Fruit fly (Drosophila melanogaster) whole organism, embryonic: ENCODE data around the gene Rabex-5.

Source experiments
- Adf1 ChIP-seq: fragments of 200-800 bp; sonication (Bioruptor generic); IDR thresholded peaks from 2 replicates; pipeline ENCODE4 v1.3.6; 2022; ENCODE audit warnings: missing biosample characterization, missing genetic modification characterization
- B-H1 ChIP-seq: fragments of 200-800 bp; sonication (Bioruptor generic); IDR thresholded peaks from 3 replicates; pipeline ENCODE4 v1.3.6; 2022; ENCODE audit warnings: missing biosample characterization, missing genetic modification characterization
- CG11695 ChIP-seq: fragments of 200-800 bp; sonication (Bioruptor generic); IDR thresholded peaks from 3 replicates; pipeline ENCODE4 v1.3.6; 2022; ENCODE audit warnings: missing biosample characterization, missing genetic modification characterization
- CG12299 ChIP-seq: fragments of 200-800 bp; sonication (Bioruptor generic); optimal IDR thresholded peaks from 2 replicates; lab custom pipeline; 2018; ENCODE audit warnings: missing biosample characterization, mild to moderate bottlenecking, missing genetic modification characterization
- CG12391 ChIP-seq: fragments of 200-800 bp; sonication (Bioruptor generic); optimal IDR thresholded peaks from 3 replicates; lab custom pipeline; 2018; ENCODE audit warnings: missing biosample characterization, mild to moderate bottlenecking, missing genetic modification characterization, moderate library complexity
- CG13287 ChIP-seq: fragments of 200-800 bp; sonication (Bioruptor generic); IDR thresholded peaks from 2 replicates; pipeline ENCODE4 v1.3.6; 2022; ENCODE audit warnings: missing biosample characterization, missing genetic modification characterization; ENCODE audit not compliant: partially characterized antibody
- CG15269 ChIP-seq: fragments of 200-800 bp; sonication (Bioruptor generic); optimal IDR thresholded peaks from 2 replicates; lab custom pipeline; 2018; ENCODE audit warnings: missing biosample characterization, mild to moderate bottlenecking, missing genetic modification characterization, moderate library complexity
- CG16863 ChIP-seq: fragments of 200-800 bp; sonication (Bioruptor generic); optimal IDR thresholded peaks from 3 replicates; lab custom pipeline; 2016; ENCODE audit warnings: missing biosample characterization, missing genetic modification characterization
- CG1832 ChIP-seq: fragments of 200-800 bp; sonication (Bioruptor generic); optimal IDR thresholded peaks from 2 replicates; lab custom pipeline; 2017; ENCODE audit warnings: missing biosample characterization, mild to moderate bottlenecking, missing genetic modification characterization, inconsistent platforms
- CG18476 ChIP-seq: fragments of 200-800 bp; sonication (Bioruptor generic); optimal IDR thresholded peaks from 2 replicates; lab custom pipeline; 2016; ENCODE audit warnings: missing biosample characterization, mild to moderate bottlenecking, missing genetic modification characterization
- CG30020 ChIP-seq: fragments of 200-800 bp; optimal IDR thresholded peaks from 2 replicates; lab custom pipeline; 2019; ENCODE audit warnings: missing biosample characterization, mild to moderate bottlenecking, missing genetic modification characterization, moderate library complexity
- CG32772 ChIP-seq: fragments of 200-800 bp; sonication (Bioruptor generic); IDR thresholded peaks from 2 replicates; pipeline ENCODE4 v1.3.6; 2022; ENCODE audit warnings: missing biosample characterization, missing genetic modification characterization
- CG34422 ChIP-seq: fragments of 200-800 bp; sonication (Bioruptor generic); IDR thresholded peaks from 3 replicates; pipeline ENCODE4 v1.3.6; 2022; ENCODE audit warnings: missing biosample characterization, missing genetic modification characterization
- CG4820 ChIP-seq: fragments of 200-800 bp; sonication (Bioruptor generic); optimal IDR thresholded peaks from 3 replicates; lab custom pipeline; 2016; ENCODE audit warnings: missing biosample characterization, missing genetic modification characterization
- CG6272 ChIP-seq: fragments of 200-800 bp; sonication (Bioruptor generic); IDR thresholded peaks from 2 replicates; pipeline ENCODE4 v1.3.6; 2022; ENCODE audit warnings: missing biosample characterization, missing genetic modification characterization
- CG8478 ChIP-seq: fragments of >200 bp; optimal IDR thresholded peaks from 2 replicates; lab custom pipeline; 2018
- CG8924 ChIP-seq: fragments of 200-800 bp; optimal IDR thresholded peaks from 3 replicates; lab custom pipeline; 2019; ENCODE audit warnings: missing biosample characterization, mild to moderate bottlenecking, missing genetic modification characterization, moderate library complexity
- D19A ChIP-seq: fragments of 200-800 bp; optimal IDR thresholded peaks from 3 replicates; lab custom pipeline; 2019; ENCODE audit warnings: missing biosample characterization, mild to moderate bottlenecking, missing genetic modification characterization, moderate library complexity
- Dip2 ChIP-seq: fragments of 200-800 bp; sonication (Bioruptor generic); IDR thresholded peaks from 2 replicates; pipeline ENCODE4 v1.3.6; 2022; ENCODE audit warnings: missing biosample characterization, missing genetic modification characterization
- Dref ChIP-seq: fragments of 200-800 bp; sonication (Bioruptor generic); IDR thresholded peaks from 2 replicates; pipeline ENCODE4 v1.3.6; 2022; ENCODE audit warnings: missing biosample characterization, missing genetic modification characterization
- E2f1 ChIP-seq: fragments of 200-800 bp; sonication (Bioruptor generic); IDR thresholded peaks from 2 replicates; pipeline ENCODE4 v1.3.6; 2022; ENCODE audit warnings: missing biosample characterization, missing genetic modification characterization
- HLH3B ChIP-seq: fragments of 200-800 bp; sonication (Bioruptor generic); IDR thresholded peaks from 2 replicates; pipeline ENCODE4 v1.3.6; 2022; ENCODE audit warnings: missing biosample characterization, missing genetic modification characterization
- Hr3 ChIP-seq: fragments of 200-800 bp; sonication (Bioruptor generic); optimal IDR thresholded peaks from 3 replicates; lab custom pipeline; 2016; ENCODE audit warnings: missing biosample characterization, missing genetic modification characterization
- Mad ChIP-seq: fragments of 200-800 bp; sonication (Bioruptor generic); optimal IDR thresholded peaks from 2 replicates; lab custom pipeline; 2016; ENCODE audit warnings: missing biosample characterization, missing genetic modification characterization
- Mrtf ChIP-seq: fragments of 200-800 bp; sonication (Bioruptor generic); IDR thresholded peaks from 3 replicates; pipeline ENCODE4 v1.3.6; 2022; ENCODE audit warnings: missing biosample characterization, missing genetic modification characterization
- NK7.1 ChIP-seq: fragments of 200-800 bp; sonication (Bioruptor generic); optimal IDR thresholded peaks from 3 replicates; lab custom pipeline; 2016; ENCODE audit warnings: missing biosample characterization, missing genetic modification characterization
- Neu2 ChIP-seq: fragments of 200-800 bp; sonication (Bioruptor generic); optimal IDR thresholded peaks from 3 replicates; lab custom pipeline; 2016; ENCODE audit warnings: missing biosample characterization, missing genetic modification characterization, borderline replicate concordance
- Nf-YB ChIP-seq: fragments of 200-800 bp; sonication (Bioruptor generic); optimal IDR thresholded peaks from 3 replicates; lab custom pipeline; 2019; ENCODE audit warnings: missing biosample characterization, mild to moderate bottlenecking, missing genetic modification characterization, moderate library complexity
- Rx ChIP-seq: fragments of 200-800 bp; sonication (Bioruptor generic); IDR thresholded peaks from 2 replicates; pipeline ENCODE4 v1.3.6; 2022; ENCODE audit warnings: missing biosample characterization, missing genetic modification characterization
- Xrp1 ChIP-seq: fragments of 200-800 bp; sonication (Bioruptor generic); IDR thresholded peaks from 2 replicates; pipeline ENCODE4 v1.3.6; 2022; ENCODE audit warnings: missing biosample characterization, missing genetic modification characterization
- abd-A ChIP-seq: fragments of 200-800 bp; sonication (Bioruptor generic); optimal IDR thresholded peaks from 3 replicates; lab custom pipeline; 2019; ENCODE audit warnings: missing biosample characterization, mild to moderate bottlenecking, missing genetic modification characterization, moderate library complexity
- ara ChIP-seq: fragments of 200-800 bp; sonication (Bioruptor generic); IDR thresholded peaks from 2 replicates; pipeline ENCODE4 v1.3.6; 2022; ENCODE audit warnings: missing biosample characterization, missing genetic modification characterization
- az2 ChIP-seq: fragments of 200-800 bp; sonication (Bioruptor generic); optimal IDR thresholded peaks from 3 replicates; lab custom pipeline; 2016; ENCODE audit warnings: missing biosample characterization, missing genetic modification characterization
- bab2 ChIP-seq: fragments of 200-800 bp; sonication (Bioruptor generic); optimal IDR thresholded peaks from 2 replicates; lab custom pipeline; 2016; ENCODE audit warnings: missing biosample characterization, missing genetic modification characterization
- bsh ChIP-seq, 2 experiments: fragments of 200-800 bp; sonication (Bioruptor generic); optimal IDR thresholded peaks; 2 replicates each; lab custom pipeline; 2017 to 2018; ENCODE audit warnings: mild to moderate bottlenecking in 2 of 2, missing biosample characterization in 2 of 2, missing genetic modification characterization in 2 of 2, moderate library complexity in 1 of 2
- cg ChIP-seq: fragments of 200-800 bp; sonication (Bioruptor generic); optimal IDR thresholded peaks from 3 replicates; lab custom pipeline; 2019; ENCODE audit warnings: missing biosample characterization, mild to moderate bottlenecking, missing genetic modification characterization, moderate library complexity
- dysf ChIP-seq: fragments of 200-800 bp; sonication (Bioruptor generic); IDR thresholded peaks from 3 replicates; pipeline ENCODE4 v1.3.6; 2022; ENCODE audit warnings: missing biosample characterization, missing genetic modification characterization
- emc ChIP-seq: fragments of 200-800 bp; sonication (Bioruptor generic); optimal IDR thresholded peaks from 2 replicates; lab custom pipeline; 2016; ENCODE audit warnings: missing biosample characterization, missing genetic modification characterization
- ewg ChIP-seq: fragments of 200-800 bp; sonication (Bioruptor generic); optimal IDR thresholded peaks from 3 replicates; lab custom pipeline; 2017; ENCODE audit warnings: mild to moderate bottlenecking, missing biosample characterization, missing genetic modification reagents, missing genetic modification characterization
- gce ChIP-seq: fragments of 200-800 bp; sonication (Bioruptor generic); IDR thresholded peaks from 3 replicates; pipeline ENCODE4 v1.3.6; 2022; ENCODE audit warnings: missing biosample characterization, missing genetic modification characterization
- gsb ChIP-seq: fragments of 200-800 bp; sonication (Bioruptor generic); IDR thresholded peaks from 2 replicates; pipeline ENCODE4 v1.3.6; 2022; ENCODE audit warnings: missing biosample characterization, missing genetic modification characterization
- ken ChIP-seq: fragments of 200-800 bp; sonication (Bioruptor generic); IDR thresholded peaks from 3 replicates; pipeline ENCODE4 v1.3.6; 2022; ENCODE audit warnings: missing biosample characterization, missing genetic modification characterization
- kni ChIP-seq: fragments of 200-800 bp; sonication (Bioruptor generic); optimal IDR thresholded peaks from 3 replicates; lab custom pipeline; 2017; ENCODE audit warnings: mild to moderate bottlenecking, missing biosample characterization, missing genetic modification reagents, missing genetic modification characterization
- luna ChIP-seq: fragments of 200-800 bp; sonication (Bioruptor generic); optimal IDR thresholded peaks from 2 replicates; lab custom pipeline; 2016; ENCODE audit warnings: missing biosample characterization, missing genetic modification characterization
- mam ChIP-seq: fragments of 200-800 bp; sonication (Bioruptor generic); optimal IDR thresholded peaks from 3 replicates; lab custom pipeline; 2016; ENCODE audit warnings: missing biosample characterization, missing genetic modification characterization
- pho ChIP-seq: fragments of 200-800 bp; sonication (Bioruptor generic); optimal IDR thresholded peaks from 2 replicates; lab custom pipeline; 2016; ENCODE audit warnings: missing biosample characterization, missing genetic modification characterization
- scrt ChIP-seq: fragments of 200-800 bp; sonication (Bioruptor generic); optimal IDR thresholded peaks from 2 replicates; lab custom pipeline; 2018; ENCODE audit warnings: missing biosample characterization, mild to moderate bottlenecking, missing genetic modification characterization, moderate library complexity
- sens ChIP-seq: fragments of 200-800 bp; sonication (Bioruptor generic); peaks from one replicate; lab custom pipeline; 2016; ENCODE audit warnings: missing biosample characterization, missing genetic modification characterization
- slp2 ChIP-seq: fragments of 200-800 bp; sonication (Bioruptor generic); optimal IDR thresholded peaks from 2 replicates; lab custom pipeline; 2016; ENCODE audit warnings: missing biosample characterization, missing genetic modification characterization
- ssp ChIP-seq: fragments of 200-800 bp; sonication (Bioruptor generic); IDR thresholded peaks from 2 replicates; pipeline ENCODE4 v1.3.6; 2022; ENCODE audit warnings: missing biosample characterization, missing genetic modification characterization
- zf30C ChIP-seq: fragments of 200-800 bp; sonication (Bioruptor generic); optimal IDR thresholded peaks from 3 replicates; lab custom pipeline; 2018; ENCODE audit warnings: missing biosample characterization, mild to moderate bottlenecking, missing genetic modification characterization
- zfh2 ChIP-seq: fragments of 200-800 bp; sonication (Bioruptor generic); optimal IDR thresholded peaks from 2 replicates; lab custom pipeline; 2016; ENCODE audit warnings: missing biosample characterization, missing genetic modification characterization

Rabex-5 gene

DNA sequence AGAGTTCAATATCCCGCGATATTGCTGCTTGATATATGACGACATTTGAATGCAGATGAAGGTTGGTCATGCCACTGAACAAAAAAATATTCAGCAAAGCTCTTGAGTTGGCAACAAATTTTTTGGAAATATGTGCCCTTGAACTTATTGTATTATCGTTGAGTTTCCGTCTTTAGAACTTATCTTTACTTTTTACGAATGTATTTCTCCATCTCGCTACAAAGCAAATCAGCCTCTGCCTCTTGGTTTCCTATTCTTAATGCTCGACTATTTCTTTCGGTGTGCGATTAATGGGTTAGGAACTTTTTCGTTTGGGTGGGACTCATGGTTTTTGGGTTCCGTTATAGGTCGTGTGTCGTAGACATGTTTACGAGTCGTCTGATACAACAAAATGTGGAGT lies 27.4 kb downstream of the Rabex-5 start (continued):
- peak; percentile 60 for TF ChIP-seq HLH3B
- peak; percentile 73 for TF ChIP-seq D19A (tag; lab: Kevin White, UChicago)
- TF ChIP-seq CG13287 (GFP tag; lab: Robert Waterston, UW) = no peak
- TF ChIP-seq luna (GFP tag; lab: Kevin White, UChicago) = no peak
- TF ChIP-seq Nf-YB (GFP tag; lab: Kevin White, UChicago) = peak; percentile 59
- TF ChIP-seq gce (GFP tag; lab: Robert Waterston, UW) = peak; percentile 23; the same call in 1 of the 3 replicates
- TF ChIP-seq Dref (GFP tag; lab: Robert Waterston, UW) = no peak
- TF ChIP-seq Rx (GFP tag; lab: Robert Waterston, UW) = 0 out of 2 replicates have a peak, but pooled peaks have one; percentile 16
- TF ChIP-seq CG4820 (GFP tag; lab: Kevin White, UChicago) = peak; percentile 74
- TF ChIP-seq Neu2 (GFP tag; lab: Kevin White, UChicago) = no peak
- TF ChIP-seq ken (GFP tag; lab: Robert Waterston, UW) = peak; percentile 55; the same call in 2 of the 3 replicates
- TF ChIP-seq gsb (GFP tag; lab: Robert Waterston, UW) = no peak
- no peak for TF ChIP-seq cg (GFP tag; lab: Kevin White, UChicago)
- peak; percentile 69 for TF ChIP-seq CG32772 (GFP tag; lab: Robert Waterston, UW)
- TF ChIP-seq CG8924 (tag; lab: Kevin White, UChicago) = peak; percentile 78
- no peak for TF ChIP-seq CG1832 (GFP tag; lab: Kevin White, UChicago)
- peak; percentile 84 for TF ChIP-seq Xrp1
- TF ChIP-seq mam = peak; percentile 28
- TF ChIP-seq slp2 (GFP tag; lab: Kevin White, UChicago) = peak; percentile 69
- peak; percentile 23; the same call in 1 of the 3 replicates for TF ChIP-seq CG34422 (GFP tag; lab: Robert Waterston, UW)
- TF ChIP-seq bsh (GFP tag; optimal IDR thresholded peaks at IDR 0.05; lab: Kevin White, UChicago) = peak in 1 of 2 experiments; percentile 95
- TF ChIP-seq B-H1 (GFP tag; lab: Robert Waterston, UW) = peak; percentile 60
- no peak for TF ChIP-seq zfh2
- peak; percentile 43 for TF ChIP-seq CG30020 (tag; lab: Kevin White, UChicago)
- TF ChIP-seq pho (GFP tag; lab: Kevin White, UChicago) = peak; percentile 11
- peak; percentile 4 for TF ChIP-seq NK7.1 (GFP tag; lab: Kevin White, UChicago)
- peak; percentile 59 for TF ChIP-seq Hr3 (GFP tag; lab: Kevin White, UChicago)
- peak; percentile 40 for TF ChIP-seq Mad (GFP tag; lab: Kevin White, UChicago)
- no peak for TF ChIP-seq Adf1 (GFP tag; lab: Robert Waterston, UW)
- TF ChIP-seq CG15269 (tag; lab: Kevin White, UChicago) = peak; percentile 60
- peak; percentile 33 for TF ChIP-seq bab2 (GFP tag; lab: Kevin White, UChicago)
- peak; percentile 86 for TF ChIP-seq kni (GFP tag; lab: Kevin White, UChicago)
- TF ChIP-seq CG8478 = no peak
- TF ChIP-seq ssp (GFP tag; lab: Robert Waterston, UW) = peak; percentile 59
- peak; percentile 72 for TF ChIP-seq zf30C (GFP tag; lab: Kevin White, UChicago)
- TF ChIP-seq Mrtf (GFP tag; lab: Robert Waterston, UW) = no peak
- TF ChIP-seq CG11695 = 0 out of 3 replicates have a peak, but pooled peaks have one; percentile 51
- TF ChIP-seq az2 (GFP tag; lab: Kevin White, UChicago) = peak; percentile 76
- no peak for TF ChIP-seq emc (GFP tag; lab: Kevin White, UChicago)
- peak; percentile 56 for TF ChIP-seq ewg
- no peak for TF ChIP-seq CG6272 (GFP tag; lab: Robert Waterston, UW)
- no peak for TF ChIP-seq CG12299 (tag; lab: Kevin White, UChicago)
- TF ChIP-seq Dip2 (GFP tag; lab: Robert Waterston, UW) = no peak
- peak; percentile 96 for TF ChIP-seq sens (GFP tag; lab: Kevin White, UChicago)
- no peak for TF ChIP-seq CG18476 (GFP tag; lab: Kevin White, UChicago)
- peak; percentile 51; the same call in 2 of the 3 replicates for TF ChIP-seq dysf (GFP tag; lab: Robert Waterston, UW)
- peak; percentile 44 for TF ChIP-seq E2f1 (GFP tag; lab: Robert Waterston, UW)
- no peak for TF ChIP-seq abd-A
- TF ChIP-seq ara = peak; percentile 74
- peak; percentile 21 for TF ChIP-seq scrt (GFP tag; lab: Kevin White, UChicago)
- TF ChIP-seq CG12391 (tag; lab: Kevin White, UChicago) = peak; percentile 80
- peak; percentile 81 for TF ChIP-seq CG16863 (GFP tag; lab: Kevin White, UChicago)
